Worm (Caenorhabditis elegans) whole organism, L1 larva: ENCODE data around the gene hrg-7.
A peak's percentile ranks its signal among the peaks of the same experiment; 100 is the strongest.

Source experiments
- C16A3.4 ChIP-seq: fragments of 150-350 bp; optimal IDR thresholded peaks from 2 replicates; lab custom pipeline; 2014; ENCODE audit warnings: missing biosample characterization, missing genetic modification characterization
- F16B12.6 ChIP-seq: fragments of 150-350 bp; optimal IDR thresholded peaks from 2 replicates; lab custom pipeline; 2014; ENCODE audit warnings: missing biosample characterization, missing genetic modification characterization
- ama-1 ChIP-seq: fragments of 150-350 bp; optimal IDR thresholded peaks from 2 replicates; lab custom pipeline; 2014
- blmp-1 ChIP-seq: fragments of 150-350 bp; optimal IDR thresholded peaks from 2 replicates; lab custom pipeline; 2014; ENCODE audit warnings: missing biosample characterization, missing genetic modification characterization
- ceh-8 ChIP-seq: fragments of 200-800 bp; sonication (Bioruptor generic); optimal IDR thresholded peaks from 2 replicates; lab custom pipeline; 2018; ENCODE audit warnings: mild to moderate bottlenecking, missing genetic modification characterization, moderate library complexity, missing compliant biosample characterization
- ceh-82 ChIP-seq, 3 experiments: fragments of 150-350 bp in 1 of 3; sonication (generic microtip) in 2 of 3; optimal IDR thresholded peaks; 2 replicates each; lab custom pipeline; 2014 to 2017; ENCODE audit warnings: missing biosample characterization in 3 of 3, missing genetic modification characterization in 3 of 3
- ceh-90 ChIP-seq: sonication (generic microtip); optimal IDR thresholded peaks from 2 replicates; lab custom pipeline; 2016; ENCODE audit warnings: missing genetic modification characterization, missing compliant biosample characterization
- efl-1 ChIP-seq, 4 experiments: fragments of 150-350 bp; optimal IDR thresholded peaks in 3 of 4; peaks in 1 of 4; 1 replicate in 1 of 4; 2 replicates in 3 of 4; lab custom pipeline; 2014; ENCODE audit warnings: missing biosample characterization in 2 of 4, missing genetic modification characterization in 2 of 4, missing genetic modification reagents in 2 of 4
- efl-3 ChIP-seq: fragments of 200-800 bp; sonication (Bioruptor generic); optimal IDR thresholded peaks from 2 replicates; lab custom pipeline; 2018; ENCODE audit warnings: mild to moderate bottlenecking, missing genetic modification characterization, missing compliant biosample characterization
- egl-27 ChIP-seq, 2 experiments: fragments of 150-350 bp in 1 of 2; sonication (generic microtip); optimal IDR thresholded peaks; 3 replicates each; lab custom pipeline; 2017 to 2018; ENCODE audit warnings: missing biosample characterization in 2 of 2, missing genetic modification characterization in 2 of 2, missing genetic modification reagents in 2 of 2
- elt-2 ChIP-seq: sonication (generic microtip); optimal IDR thresholded peaks from 2 replicates; lab custom pipeline; 2016; ENCODE audit warnings: missing genetic modification characterization, mild to moderate bottlenecking, inconsistent platforms, missing compliant biosample characterization, missing genetic modification reagents
- elt-3 ChIP-seq, 6 experiments: fragments of 150-350 bp in 1 of 6; sonication (generic microtip); optimal IDR thresholded peaks; 2 replicates each; lab custom pipeline; 2017 to 2018; ENCODE audit warnings: missing biosample characterization in 6 of 6, missing genetic modification characterization in 6 of 6, inconsistent platforms in 1 of 6
- fos-1 ChIP-seq: fragments of 150-350 bp; optimal IDR thresholded peaks from 2 replicates; lab custom pipeline; 2014; ENCODE audit warnings: missing biosample characterization, missing genetic modification characterization
- hpl-2 ChIP-seq: fragments of 150-350 bp; optimal IDR thresholded peaks from 2 replicates; lab custom pipeline; 2014; ENCODE audit warnings: missing biosample characterization, missing genetic modification reagents, missing genetic modification characterization
- jun-1 ChIP-seq: fragments of 150-350 bp; optimal IDR thresholded peaks from 2 replicates; lab custom pipeline; 2014; ENCODE audit warnings: missing biosample characterization, missing genetic modification reagents, missing genetic modification characterization
- lin-13 ChIP-seq: fragments of 150-350 bp; optimal IDR thresholded peaks from 2 replicates; lab custom pipeline; 2014; ENCODE audit warnings: missing biosample characterization, missing genetic modification reagents, missing genetic modification characterization
- lin-14 ChIP-seq: fragments of 200-800 bp; sonication (Bioruptor generic); optimal IDR thresholded peaks from 2 replicates; lab custom pipeline; 2018; ENCODE audit warnings: mild to moderate bottlenecking, missing genetic modification characterization, moderate library complexity, missing compliant biosample characterization
- lin-35 ChIP-seq, 2 experiments: fragments of 150-350 bp; optimal IDR thresholded peaks; 2 replicates each; lab custom pipeline; 2014; ENCODE audit warnings: missing biosample characterization in 2 of 2, missing genetic modification characterization in 2 of 2, missing genetic modification reagents in 2 of 2
- lin-39 ChIP-seq: fragments of 150-350 bp; optimal IDR thresholded peaks from 2 replicates; lab custom pipeline; 2014; ENCODE audit warnings: missing biosample characterization, missing genetic modification reagents, missing genetic modification characterization
- lsy-2 ChIP-seq, 2 experiments: fragments of 150-350 bp; optimal IDR thresholded peaks; 2 replicates each; lab custom pipeline; 2014; ENCODE audit warnings: missing biosample characterization in 2 of 2, missing genetic modification characterization in 2 of 2
- mdl-1 ChIP-seq, 2 experiments: fragments of 150-350 bp; optimal IDR thresholded peaks; 2 replicates each; lab custom pipeline; 2014 to 2017; ENCODE audit warnings: missing biosample characterization in 2 of 2, missing genetic modification characterization in 2 of 2, inconsistent platforms in 1 of 2
- nhr-20 ChIP-seq: sonication (generic microtip); optimal IDR thresholded peaks from 2 replicates; lab custom pipeline; 2016; ENCODE audit warnings: mild to moderate bottlenecking, missing genetic modification characterization, missing compliant biosample characterization
- nhr-71 ChIP-seq: sonication (generic microtip); optimal IDR thresholded peaks from 2 replicates; lab custom pipeline; 2016; ENCODE audit warnings: mild to moderate bottlenecking, missing genetic modification characterization, moderate library complexity, missing compliant biosample characterization
- nhr-85 ChIP-seq: sonication (generic microtip); peaks from one replicate; lab custom pipeline; 2016; ENCODE audit warnings: missing genetic modification characterization, inconsistent platforms, missing compliant biosample characterization
- nhr-90 ChIP-seq: sonication (generic microtip); optimal IDR thresholded peaks from 2 replicates; lab custom pipeline; 2016; ENCODE audit warnings: mild to moderate bottlenecking, missing genetic modification characterization, missing compliant biosample characterization; ENCODE audit not compliant: poor library complexity
- pag-3 ChIP-seq: sonication (generic microtip); optimal IDR thresholded peaks from 2 replicates; lab custom pipeline; 2017; ENCODE audit warnings: missing genetic modification characterization, mild to moderate bottlenecking, missing compliant biosample characterization, antibody characterized with exemption, borderline replicate concordance; ENCODE audit not compliant: insufficient read depth
- pax-3 ChIP-seq: fragments of 200-800 bp; sonication (Bioruptor generic); optimal IDR thresholded peaks from 2 replicates; lab custom pipeline; 2018; ENCODE audit warnings: mild to moderate bottlenecking, missing genetic modification characterization, moderate library complexity, missing compliant biosample characterization
- skn-1 ChIP-seq: fragments of 150-350 bp; optimal IDR thresholded peaks from 2 replicates; lab custom pipeline; 2014; ENCODE audit warnings: missing biosample characterization, missing genetic modification characterization
- tbx-2 ChIP-seq: sonication (generic microtip); optimal IDR thresholded peaks from 2 replicates; lab custom pipeline; 2016; ENCODE audit warnings: missing genetic modification characterization, missing compliant biosample characterization
- tlp-1 ChIP-seq: fragments of 150-350 bp; optimal IDR thresholded peaks from 2 replicates; lab custom pipeline; 2014; ENCODE audit warnings: missing biosample characterization, missing genetic modification characterization
- vab-15 ChIP-seq: sonication (generic microtip); optimal IDR thresholded peaks from 2 replicates; lab custom pipeline; 2017; ENCODE audit warnings: missing genotype, mild to moderate bottlenecking, missing genetic modification characterization, missing compliant biosample characterization
- xbp-1 ChIP-seq: sonication (generic microtip); optimal IDR thresholded peaks from 2 replicates; lab custom pipeline; 2016; ENCODE audit warnings: missing genetic modification characterization, missing compliant biosample characterization
- ztf-11 ChIP-seq, 2 experiments: sonication (generic microtip); optimal IDR thresholded peaks; 2 replicates each; lab custom pipeline; 2016 to 2017; ENCODE audit warnings: missing genetic modification characterization in 2 of 2, missing biosample characterization in 1 of 2, missing compliant biosample characterization in 1 of 2

hrg-7 gene

DNA sequence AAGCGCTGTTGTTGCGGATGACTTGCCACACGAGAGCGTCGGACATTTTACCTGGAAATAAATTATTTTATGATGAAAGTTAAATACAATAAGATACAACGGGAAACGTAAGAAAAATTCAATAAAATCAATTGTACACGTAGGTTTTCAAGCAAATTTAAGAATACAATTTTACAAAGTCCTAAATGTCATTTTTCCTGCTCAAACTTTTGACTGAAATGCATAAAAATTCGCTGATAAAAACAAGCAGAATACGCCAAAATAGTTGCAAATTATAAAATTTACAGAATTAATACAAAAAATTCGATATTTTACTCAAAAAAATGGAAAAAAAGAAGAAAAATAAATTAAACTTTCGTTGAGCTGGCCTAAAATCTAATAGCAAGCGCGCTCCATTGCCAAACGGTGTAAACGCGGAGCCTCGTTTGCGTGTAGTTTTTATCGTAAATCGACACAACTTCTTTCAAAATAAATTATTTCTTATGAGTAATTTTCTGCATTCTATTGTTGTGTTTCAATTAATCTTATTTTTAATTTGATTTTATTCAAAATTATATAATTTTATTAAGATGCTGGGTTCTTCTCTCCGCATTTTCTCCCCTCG, 13.7 kb upstream of the hrg-7 start, which contains the start of the genes rpl-28 and mrpl-49 (continued):
- TF ChIP-seq ceh-8 (GFP tag; lab: Kevin White, UChicago) (peak; percentile 56), nhr-71 (peak; percentile 91), pax-3 (tag; lab: Kevin White, UChicago) (peak; percentile 86), vab-15 (tag; lab: Kevin White, UChicago) (no peak), ztf-11 (tag; optimal IDR thresholded peaks at IDR 0.05; lab: Kevin White, UChicago) (peak in 1 of 2 experiments; percentile 41), ceh-82 (tag; optimal IDR thresholded peaks at IDR 0.05; lab: Kevin White, UChicago) (peak; percentile 92 to 93 (median 93)), lin-35 (GFP tag; optimal IDR thresholded peaks at IDR 0.05; lab: Kevin White, UChicago) (peak; percentile 85 to 92)

DNA sequence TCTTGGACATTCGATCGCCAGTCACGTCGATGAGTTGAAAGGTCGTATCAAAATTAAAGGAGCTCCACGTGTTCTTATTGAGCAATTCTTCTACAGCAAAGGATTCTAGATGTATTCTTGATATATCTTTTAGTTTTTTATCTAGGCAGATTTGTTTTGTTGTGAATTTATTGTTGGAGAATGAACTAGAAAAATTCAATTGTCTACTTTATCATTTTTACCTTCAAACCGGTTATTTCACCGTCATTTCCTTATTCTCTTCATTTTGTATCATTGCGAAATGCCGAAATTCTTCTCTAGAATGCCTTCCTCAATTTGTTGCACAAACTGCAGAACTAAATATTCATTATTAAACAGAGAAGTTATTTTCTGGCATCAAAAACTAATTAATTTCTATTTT, 12.6 kb upstream of the hrg-7 start, which contains the start of gene R11D1.10:
Gene R11D1.10, plus strand, starts transcription at position 301 of the 400 bp plus-strand sequence.
- TF ChIP-seq fos-1 (no peak), efl-1 (optimal IDR thresholded peaks at IDR 0.05; lab: Kevin White, UChicago) (no peak), efl-1 (GFP tag; optimal IDR thresholded peaks at IDR 0.05 in 1 of 2; lab: Kevin White, UChicago) (peak in 1 of 2 experiments; percentile 70)

DNA sequence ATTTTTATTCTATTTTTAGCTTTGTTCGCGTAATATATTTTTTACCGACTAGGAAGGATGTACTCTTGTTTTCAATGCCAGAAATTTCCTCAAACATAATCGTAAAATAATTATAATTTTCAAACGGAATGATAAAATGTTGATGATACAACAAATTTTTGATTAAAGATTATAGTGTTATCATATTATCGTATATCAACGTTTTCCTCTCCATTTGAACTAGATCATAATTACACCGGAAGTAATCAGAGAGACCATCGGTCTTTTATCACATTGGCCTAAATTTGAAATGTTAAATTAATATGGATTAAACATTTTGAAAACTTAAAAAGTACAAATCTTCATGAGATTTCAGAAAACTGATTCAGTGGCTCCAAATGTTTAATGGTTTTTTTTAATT, 9.1 kb upstream of the hrg-7 start:
- TF ChIP-seq nhr-85 (tag; lab: Kevin White, UChicago): peak; percentile 69
- TF ChIP-seq xbp-1 (tag; lab: Kevin White, UChicago): no peak
- peak in 2 of 6 experiments; percentile 11 to 29 for TF ChIP-seq elt-3 (tag; optimal IDR thresholded peaks at IDR 0.05; lab: Kevin White, UChicago)
- TF ChIP-seq mdl-1 (tag; optimal IDR thresholded peaks at IDR 0.05; lab: Kevin White, UChicago): no peak
- TF ChIP-seq jun-1 (tag; lab: Kevin White, UChicago): peak; percentile 45
- TF ChIP-seq elt-2 (tag; lab: Kevin White, UChicago): peak; percentile 80
- TF ChIP-seq efl-1 (optimal IDR thresholded peaks at IDR 0.05; lab: Kevin White, UChicago): no peak
- peak in 1 of 2 experiments; percentile 2 for TF ChIP-seq efl-1 (GFP tag; optimal IDR thresholded peaks at IDR 0.05 in 1 of 2; lab: Kevin White, UChicago)
- TF ChIP-seq egl-27 (tag; optimal IDR thresholded peaks at IDR 0.05; lab: Kevin White, UChicago): no peak

DNA sequence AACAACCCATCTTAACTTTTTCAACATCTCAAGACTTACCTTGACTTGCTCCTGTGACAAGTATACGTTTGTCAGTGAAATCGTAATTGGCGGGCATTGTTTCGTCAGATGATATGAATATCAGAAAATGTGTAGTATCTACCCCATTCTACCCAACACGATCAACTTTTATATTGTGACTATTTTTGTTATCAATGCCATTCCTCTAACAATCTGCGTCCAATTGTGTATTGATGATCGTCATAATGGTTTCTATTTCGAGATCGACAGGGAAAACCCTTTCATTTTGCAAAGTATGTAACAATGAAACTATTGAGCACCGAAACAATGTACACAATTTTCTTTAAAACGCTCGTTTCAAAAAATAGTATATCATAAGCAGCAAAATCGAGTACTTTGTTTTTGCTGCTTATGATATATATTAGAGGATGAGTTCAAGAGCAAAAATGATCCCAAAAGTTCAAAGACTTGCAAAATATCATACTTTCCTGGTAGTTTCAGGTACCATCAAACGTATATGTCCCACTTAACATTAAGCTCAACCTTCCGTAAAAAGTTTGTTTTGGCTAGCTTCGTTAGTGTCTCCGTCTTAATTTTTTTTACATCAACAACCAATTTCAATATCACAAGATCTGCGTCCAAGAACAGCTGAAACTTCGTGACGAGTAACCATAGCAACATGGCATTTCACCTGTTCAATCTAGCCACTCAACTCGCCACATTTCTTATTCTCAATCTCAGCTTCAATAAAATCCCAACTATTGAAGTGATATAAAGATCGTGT, 8.2 kb upstream of the hrg-7 start, which contains the start of the genes dhs-21 and xbx-9:
Gene dhs-21, minus strand, starts transcription at position 181 of the 784 bp plus-strand sequence.
Gene xbx-9, plus strand, starts transcription at position 734 of the 784 bp plus-strand sequence.
- TF ChIP-seq lin-14: peak; percentile 31
- TF ChIP-seq tlp-1 (tag; lab: Kevin White, UChicago): no peak
- no peak for TF ChIP-seq mdl-1 (tag; optimal IDR thresholded peaks at IDR 0.05; lab: Kevin White, UChicago)
- TF ChIP-seq lsy-2 (tag; optimal IDR thresholded peaks at IDR 0.05; lab: Kevin White, UChicago): peak in 1 of 2 experiments; percentile 26
- peak; percentile 43 for TF ChIP-seq nhr-20 (tag; lab: Kevin White, UChicago)
- peak; percentile 35 for TF ChIP-seq nhr-71
- TF ChIP-seq C16A3.4 (tag; lab: Kevin White, UChicago): no peak
- TF ChIP-seq nhr-90 (tag; lab: Kevin White, UChicago): peak; percentile 7
- TF ChIP-seq elt-2 (tag; lab: Kevin White, UChicago): peak; percentile 60
- peak; percentile 48 for TF ChIP-seq blmp-1 (tag; lab: Kevin White, UChicago)
- TF ChIP-seq lin-35 (GFP tag; optimal IDR thresholded peaks at IDR 0.05; lab: Kevin White, UChicago): peak in 1 of 2 experiments; percentile 39
- TF ChIP-seq elt-3 (tag; optimal IDR thresholded peaks at IDR 0.05; lab: Kevin White, UChicago): peak in 4 of 6 experiments; percentile 32 to 88 (median 74)
- no peak for TF ChIP-seq efl-3 (GFP tag; lab: Kevin White, UChicago)

DNA sequence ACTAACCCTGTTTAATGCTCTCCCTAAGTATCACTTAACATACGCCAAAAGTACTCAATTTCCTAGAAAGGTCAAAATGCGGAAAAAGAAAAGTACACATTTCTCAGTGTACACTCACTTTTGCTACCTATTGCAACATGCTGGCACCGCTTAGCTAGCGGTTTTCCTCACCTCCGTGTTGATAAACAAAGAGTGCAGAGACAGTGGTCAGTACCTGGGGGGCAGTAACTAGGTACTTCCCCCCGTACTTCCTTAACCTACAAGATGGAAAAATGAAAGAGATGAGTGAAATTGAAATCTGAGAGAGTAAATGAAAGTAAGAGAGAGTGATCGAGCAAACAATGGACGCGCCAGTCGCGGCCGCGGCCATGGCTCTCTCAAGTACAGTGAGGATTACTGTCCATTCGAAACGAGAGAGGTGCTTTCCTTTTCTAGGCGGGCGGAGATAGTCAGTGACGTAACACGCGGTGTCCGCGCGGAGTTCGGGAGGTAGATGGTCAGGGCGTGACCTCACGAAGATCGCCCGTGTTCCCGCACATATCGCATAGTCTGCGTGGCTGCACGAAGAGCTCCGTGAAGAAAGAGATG, 5.6 kb upstream of the hrg-7 start, which contains the start of gene cky-1:
Gene cky-1, plus strand, starts transcription at position 538 of the 588 bp plus-strand sequence.
- TF ChIP-seq pag-3 (tag; lab: Kevin White, UChicago) (no peak), fos-1 (no peak), lin-39 (tag; lab: Kevin White, UChicago) (no peak), skn-1 (tag; lab: Kevin White, UChicago) (no peak), ama-1 (lab: Kevin White, UChicago) (no peak), lin-13 (GFP tag; lab: Kevin White, UChicago) (no peak), hpl-2 (GFP tag; lab: Kevin White, UChicago) (no peak), F16B12.6 (tag; lab: Kevin White, UChicago) (no peak), tbx-2 (tag; lab: Kevin White, UChicago) (no peak), ceh-90 (no peak), lin-35 (GFP tag; optimal IDR thresholded peaks at IDR 0.05; lab: Kevin White, UChicago) (no peak)
